Worm (Caenorhabditis elegans) whole organism, L2 larva: ENCODE measurements around the gene chca-1.

Source experiments
- egl-27 ChIP-seq: sonication (generic microtip); optimal IDR thresholded peaks from 3 replicates; lab custom pipeline; 2017; ENCODE audit warnings: missing biosample characterization, missing genetic modification reagents, missing genetic modification characterization
- nhr-237 ChIP-seq: fragments of 150-350 bp; optimal IDR thresholded peaks from 2 replicates; lab custom pipeline; 2014; ENCODE audit warnings: missing biosample characterization, missing genetic modification characterization
- nhr-77 ChIP-seq: fragments of 150-350 bp; optimal IDR thresholded peaks from 2 replicates; lab custom pipeline; 2014; ENCODE audit warnings: missing biosample characterization, missing genetic modification characterization
- peb-1 ChIP-seq: fragments of 150-350 bp; optimal IDR thresholded peaks from 2 replicates; lab custom pipeline; 2014; ENCODE audit warnings: missing biosample characterization, missing genetic modification characterization

- TF ChIP-seq peb-1 (tag; lab: Kevin White, UChicago) (no peak), nhr-77 (no peak), nhr-237 (tag; lab: Kevin White, UChicago) (no peak), egl-27 (tag; lab: Kevin White, UChicago) (no peak)
Measured at ce11 chrIV:9678007-9678406, 26.8 kb downstream of the chca-1 start.
